Worm (Caenorhabditis elegans) whole organism, L4 larva: ENCODE measurements around the gene clec-51.

Experiments
- F10B5.3 ChIP-seq: sonication (generic microtip); optimal IDR thresholded peaks from 2 replicates; lab custom pipeline; 2016; ENCODE audit warnings: mild to moderate bottlenecking, missing genetic modification characterization, missing compliant biosample characterization
- F37D6.2 ChIP-seq: sonication (generic microtip); optimal IDR thresholded peaks from 2 replicates; lab custom pipeline; 2016; ENCODE audit warnings: mild to moderate bottlenecking, missing genetic modification characterization, missing compliant biosample characterization
- T20F7.1 ChIP-seq: fragments of 200-800 bp; sonication (Bioruptor generic); optimal IDR thresholded peaks from 2 replicates; lab custom pipeline; 2018; ENCODE audit warnings: mild to moderate bottlenecking, missing genetic modification characterization, missing compliant biosample characterization
- T26A8.4 ChIP-seq: fragments of 200-800 bp; sonication (Bioruptor generic); IDR thresholded peaks from 2 replicates; pipeline ENCODE4 v1.3.6; 2022; ENCODE audit warnings: missing genetic modification characterization, missing compliant biosample characterization
- ZK546.5 ChIP-seq, 2 experiments: sonication (generic microtip); optimal IDR thresholded peaks; 2 replicates each; lab custom pipeline; 2017; ENCODE audit warnings: missing biosample characterization in 2 of 2, missing genetic modification characterization in 2 of 2
- ceh-20 ChIP-seq: fragments of 200-800 bp; sonication (Bioruptor generic); IDR thresholded peaks from 2 replicates; pipeline ENCODE4 v1.3.6; 2022; ENCODE audit warnings: missing genetic modification reagents, missing genetic modification characterization, missing compliant biosample characterization
- ceh-28 ChIP-seq: fragments of 150-350 bp; optimal IDR thresholded peaks from 2 replicates; lab custom pipeline; 2014; ENCODE audit warnings: missing biosample characterization, missing genetic modification reagents, missing genetic modification characterization
- ceh-32 ChIP-seq: sonication (generic microtip); optimal IDR thresholded peaks from 2 replicates; lab custom pipeline; 2016; ENCODE audit warnings: mild to moderate bottlenecking, missing genetic modification characterization, missing compliant biosample characterization; ENCODE audit not compliant: poor library complexity
- ceh-82 ChIP-seq: sonication (generic microtip); optimal IDR thresholded peaks from 2 replicates; lab custom pipeline; 2017; ENCODE audit warnings: missing biosample characterization, missing genetic modification characterization
- ces-1 ChIP-seq: fragments of 150-350 bp; sonication (generic microtip); optimal IDR thresholded peaks from 4 replicates; lab custom pipeline; 2014; ENCODE audit warnings: missing biosample characterization, missing genetic modification reagents, missing genetic modification characterization
- daf-16 ChIP-seq, 3 experiments: sonication (generic microtip); optimal IDR thresholded peaks; 2 replicates each; lab custom pipeline; 2016 to 2017; ENCODE audit warnings: missing genetic modification characterization in 3 of 3, missing genetic modification reagents in 3 of 3, mild to moderate bottlenecking in 2 of 3, missing compliant biosample characterization in 2 of 3, missing biosample characterization in 1 of 3, moderate library complexity in 1 of 3
- daf-8 ChIP-seq: fragments of 200-800 bp; sonication (Bioruptor generic); IDR thresholded peaks from 2 replicates; pipeline ENCODE4 v1.3.6; 2022; ENCODE audit warnings: missing genetic modification characterization, missing compliant biosample characterization
- dmd-6 ChIP-seq: fragments of 200-800 bp; sonication (Bioruptor generic); IDR thresholded peaks from 2 replicates; pipeline ENCODE4 v1.3.6; 2022; ENCODE audit warnings: missing genetic modification reagents, missing genetic modification characterization, missing compliant biosample characterization
- dve-1 ChIP-seq: sonication (generic microtip); optimal IDR thresholded peaks from 2 replicates; lab custom pipeline; 2017; ENCODE audit warnings: antibody characterized with exemption, mild to moderate bottlenecking, missing genetic modification characterization, missing compliant biosample characterization; ENCODE audit not compliant: insufficient read depth
- egl-43 ChIP-seq: fragments of 200-800 bp; sonication (Bioruptor generic); IDR thresholded peaks from 2 replicates; pipeline ENCODE4 v1.3.6; 2022; ENCODE audit warnings: missing genetic modification reagents, missing genetic modification characterization, missing compliant biosample characterization
- gei-8 ChIP-seq: fragments of 200-800 bp; sonication (Bioruptor generic); optimal IDR thresholded peaks from 2 replicates; lab custom pipeline; 2018; ENCODE audit warnings: mild to moderate bottlenecking, missing genetic modification characterization, missing compliant biosample characterization
- hlh-11 ChIP-seq: fragments of 200-800 bp; sonication (Bioruptor generic); optimal IDR thresholded peaks from 2 replicates; lab custom pipeline; 2018; ENCODE audit warnings: mild to moderate bottlenecking, missing genetic modification characterization, missing compliant biosample characterization
- lim-7 ChIP-seq: fragments of 200-800 bp; sonication (Bioruptor generic); IDR thresholded peaks from 2 replicates; pipeline ENCODE4 v1.3.6; 2022; ENCODE audit warnings: missing genetic modification characterization, missing compliant biosample characterization
- lin-1 ChIP-seq: fragments of 200-800 bp; sonication (Bioruptor generic); IDR thresholded peaks from 2 replicates; pipeline ENCODE4 v1.3.6; 2022; ENCODE audit warnings: missing genetic modification reagents, missing genetic modification characterization, missing compliant biosample characterization
- lsy-2 ChIP-seq, 2 experiments: fragments of 150-350 bp in 1 of 2; sonication (generic microtip) in 1 of 2; optimal IDR thresholded peaks; 2 replicates each; lab custom pipeline; 2014 to 2017; ENCODE audit warnings: missing biosample characterization in 2 of 2, missing genetic modification characterization in 2 of 2
- madf-9 ChIP-seq: fragments of 200-800 bp; sonication (Bioruptor generic); conservative IDR thresholded peaks from 2 replicates; pipeline ENCODE4 v1.3.6; 2022; ENCODE audit warnings: missing genetic modification reagents, missing genetic modification characterization, missing compliant biosample characterization
- mep-1 ChIP-seq: fragments of 150-350 bp; sonication (generic microtip); optimal IDR thresholded peaks from 3 replicates; lab custom pipeline; 2014; ENCODE audit warnings: missing biosample characterization, missing genetic modification characterization
- mxl-2 ChIP-seq: fragments of 200-800 bp; sonication (Bioruptor generic); conservative IDR thresholded peaks from 2 replicates; pipeline ENCODE4 v1.3.6; 2022; ENCODE audit warnings: missing genetic modification reagents, missing genetic modification characterization, missing compliant biosample characterization
- nhr-11 ChIP-seq: fragments of 150-350 bp; optimal IDR thresholded peaks from 2 replicates; lab custom pipeline; 2014; ENCODE audit warnings: missing biosample characterization, missing genetic modification characterization
- nhr-28 ChIP-seq: fragments of 150-350 bp; optimal IDR thresholded peaks from 2 replicates; lab custom pipeline; 2014; ENCODE audit warnings: missing biosample characterization, missing genetic modification characterization
- nhr-6 ChIP-seq: fragments of 150-350 bp; optimal IDR thresholded peaks from 2 replicates; lab custom pipeline; 2014; ENCODE audit warnings: missing biosample characterization, missing genetic modification characterization
- php-3 ChIP-seq: fragments of 200-800 bp; sonication (Bioruptor generic); IDR thresholded peaks from 2 replicates; pipeline ENCODE4 v1.3.6; 2022; ENCODE audit warnings: missing genetic modification reagents, missing genetic modification characterization, missing compliant biosample characterization
- pqm-1 ChIP-seq: sonication (generic microtip); optimal IDR thresholded peaks from 2 replicates; lab custom pipeline; 2017; ENCODE audit warnings: missing biosample characterization, missing genetic modification characterization
- rbr-2 ChIP-seq: sonication (generic microtip); optimal IDR thresholded peaks from 2 replicates; lab custom pipeline; 2016; ENCODE audit warnings: missing genotype, missing genetic modification characterization, missing compliant biosample characterization
- sdz-12 ChIP-seq: fragments of 200-800 bp; sonication (Bioruptor generic); optimal IDR thresholded peaks from 2 replicates; lab custom pipeline; 2018; ENCODE audit warnings: mild to moderate bottlenecking, missing genetic modification characterization, missing compliant biosample characterization
- spr-1 ChIP-seq: sonication (generic microtip); optimal IDR thresholded peaks from 2 replicates; lab custom pipeline; 2016; ENCODE audit warnings: mild to moderate bottlenecking, missing genetic modification characterization, missing compliant biosample characterization
- tra-1 ChIP-seq: fragments of 200-800 bp; sonication (Bioruptor generic); IDR thresholded peaks from 2 replicates; pipeline ENCODE4 v1.3.6; 2022; ENCODE audit warnings: missing genetic modification reagents, missing genetic modification characterization, missing compliant biosample characterization
- unc-62 ChIP-seq, 3 experiments: fragments of 150-350 bp in 1 of 3; sonication (generic microtip); optimal IDR thresholded peaks in 2 of 3; peaks in 1 of 3; 1 replicate in 1 of 3; 2 replicates in 2 of 3; lab custom pipeline; 2014 to 2017; ENCODE audit warnings: missing biosample characterization in 3 of 3, missing genetic modification characterization in 3 of 3, missing genetic modification reagents in 3 of 3, missing genotype in 1 of 3
- vab-7 ChIP-seq: fragments of 200-800 bp; sonication (Bioruptor generic); IDR thresholded peaks from 2 replicates; pipeline ENCODE4 v1.3.6; 2022; ENCODE audit warnings: missing genetic modification reagents, missing genetic modification characterization, missing compliant biosample characterization
- zfp-2 ChIP-seq: sonication (generic microtip); optimal IDR thresholded peaks from 2 replicates; lab custom pipeline; 2016; ENCODE audit warnings: mild to moderate bottlenecking, missing genetic modification characterization, missing compliant biosample characterization
- ztf-11 ChIP-seq: fragments of 150-350 bp; optimal IDR thresholded peaks from 2 replicates; lab custom pipeline; 2014; ENCODE audit warnings: missing biosample characterization, missing genetic modification characterization

clec-51 gene

DNA sequence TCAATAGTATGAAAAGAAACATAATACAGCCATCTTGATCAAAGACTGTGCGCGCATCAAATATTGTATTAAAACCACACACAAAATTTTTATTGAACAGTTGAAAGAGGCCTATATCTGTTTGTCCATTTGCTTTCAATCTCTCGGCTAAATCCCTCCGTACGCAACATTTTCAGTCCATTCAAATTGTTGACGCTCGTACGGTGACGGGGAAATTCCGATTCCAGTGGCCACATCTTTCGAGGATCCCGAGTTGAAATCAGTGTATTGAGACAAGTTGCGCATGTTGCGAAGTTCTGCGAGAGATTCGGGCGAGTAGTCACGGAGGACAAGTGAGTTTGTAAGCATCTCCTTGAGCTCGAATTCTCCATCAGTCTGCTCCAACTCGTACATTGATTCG is 915 bp upstream of the clec-51 start:
- TF ChIP-seq unc-62 (GFP tag; optimal IDR thresholded peaks at IDR 0.05 in 1 of 2; lab: Kevin White, UChicago) (peak in 1 of 2 experiments; percentile 94), unc-62 (tag; optimal IDR thresholded peaks at IDR 0.05; lab: Kevin White, UChicago) (no peak), ces-1 (no peak)
- TF ChIP-seq, all 104 proteins: peak for 1

DNA sequence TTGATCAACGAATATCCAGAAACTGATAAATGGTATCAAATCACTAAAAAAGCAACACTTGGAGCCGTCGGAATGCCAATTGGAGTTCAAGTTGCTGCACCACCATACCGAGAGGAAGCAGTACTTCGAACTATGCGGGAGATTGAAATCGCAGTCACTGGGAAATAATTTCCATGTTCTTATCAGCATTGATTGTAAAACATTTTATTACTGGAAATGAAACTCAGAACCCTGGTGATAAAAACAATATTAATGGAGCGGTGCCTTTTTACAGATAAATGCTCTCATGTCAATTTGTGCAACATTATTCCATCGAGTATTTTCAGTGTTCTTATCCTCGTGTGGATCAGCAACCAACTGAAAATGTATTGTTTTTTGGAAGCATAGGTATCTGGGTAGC is 1.8 kb downstream of the clec-51 start:
- TF ChIP-seq php-3 (GFP tag; lab: Robert Waterston, UW): peak; percentile 92
- TF ChIP-seq egl-43 (GFP tag; lab: Robert Waterston, UW): no peak
- TF ChIP-seq pqm-1 (tag; lab: Kevin White, UChicago): peak; percentile 14
- TF ChIP-seq ceh-28 (tag; lab: Kevin White, UChicago): no peak
- TF ChIP-seq T20F7.1 (GFP tag; lab: Kevin White, UChicago): no peak
- TF ChIP-seq ceh-20 (GFP tag; lab: Robert Waterston, UW): no peak
- peak; percentile 27 for TF ChIP-seq nhr-28 (tag; lab: Kevin White, UChicago)
- TF ChIP-seq ztf-11 (tag; lab: Kevin White, UChicago): no peak
- TF ChIP-seq gei-8 (GFP tag; lab: Kevin White, UChicago): no peak
- TF ChIP-seq daf-8 (GFP tag; lab: Robert Waterston, UW): no peak
- TF ChIP-seq mep-1 (tag; lab: Kevin White, UChicago): no peak
- TF ChIP-seq F37D6.2: no peak
- TF ChIP-seq dmd-6 (GFP tag; lab: Robert Waterston, UW): peak; percentile 48
- TF ChIP-seq hlh-11 (tag; lab: Kevin White, UChicago): peak; percentile 22
- no peak for TF ChIP-seq T26A8.4
- TF ChIP-seq daf-16 (GFP tag; optimal IDR thresholded peaks at IDR 0.05; lab: Kevin White, UChicago): no peak
- peak; percentile 29 for TF ChIP-seq daf-16 (tag; optimal IDR thresholded peaks at IDR 0.05; lab: Kevin White, UChicago)
- no peak for TF ChIP-seq vab-7 (GFP tag; lab: Robert Waterston, UW)
- TF ChIP-seq tra-1 (GFP tag; lab: Robert Waterston, UW): no peak

DNA sequence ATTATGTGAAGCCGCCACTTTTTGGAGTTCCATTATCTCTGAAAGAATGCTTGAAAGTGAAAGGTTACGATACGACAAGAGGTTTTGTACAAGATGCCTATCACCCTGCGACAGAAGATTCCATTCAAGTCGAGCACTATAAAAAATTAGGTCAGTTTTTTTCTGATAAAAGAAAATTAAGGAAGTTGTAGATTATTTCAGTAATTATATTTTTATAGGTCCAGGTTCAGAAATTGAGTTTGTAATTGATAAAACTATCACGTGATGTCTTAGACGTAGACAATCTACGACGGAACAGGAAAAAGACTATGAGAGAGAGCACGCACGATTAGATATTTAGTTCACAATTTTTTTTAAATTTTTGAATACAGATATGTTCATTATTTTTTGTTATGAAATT is 3.6 kb downstream of the clec-51 start:
- TF ChIP-seq php-3 (GFP tag; lab: Robert Waterston, UW) (0 out of 2 replicates have a peak, but pooled peaks have one; percentile 32), spr-1 (tag; lab: Kevin White, UChicago) (no peak), dve-1 (peak; percentile 31), T26A8.4 (no peak), nhr-6 (no peak), ceh-20 (GFP tag; lab: Robert Waterston, UW) (no peak), rbr-2 (tag; lab: Kevin White, UChicago) (no peak), dmd-6 (GFP tag; lab: Robert Waterston, UW) (peak; percentile 23; the same call in 1 of the 2 replicates)

DNA sequence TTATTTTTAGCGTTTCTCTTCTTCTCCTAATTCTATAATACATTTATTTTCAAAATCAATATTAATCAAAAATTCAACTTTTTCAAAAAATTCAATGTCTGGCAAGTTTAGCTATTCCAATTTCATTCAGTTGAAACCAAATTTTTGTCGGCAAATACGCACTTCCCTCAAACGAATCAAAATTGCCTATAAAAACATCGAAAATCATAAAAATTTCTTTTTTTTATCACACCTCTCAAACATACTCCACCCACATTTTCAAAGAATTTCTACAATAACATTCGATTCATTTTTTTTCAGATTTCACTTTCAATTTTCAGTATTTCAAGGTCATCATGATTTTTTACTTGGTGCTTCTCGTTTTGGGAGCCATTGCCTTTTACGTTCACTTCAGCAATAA is 4.5 kb downstream of the clec-51 start, which contains the start of gene faah-1:
TSS of gene faah-1 (plus strand) at position 301 of the 400 bp plus-strand sequence.
- TF ChIP-seq ZK546.5 (tag; optimal IDR thresholded peaks at IDR 0.05; lab: Kevin White, UChicago): no peak
- no peak for TF ChIP-seq lsy-2 (tag; optimal IDR thresholded peaks at IDR 0.05; lab: Kevin White, UChicago)
- TF ChIP-seq ceh-32 (tag; lab: Kevin White, UChicago): no peak
- TF ChIP-seq zfp-2 (tag; lab: Kevin White, UChicago): no peak
- TF ChIP-seq mxl-2: no peak
- no peak for TF ChIP-seq lim-7 (GFP tag; lab: Robert Waterston, UW)
- TF ChIP-seq T20F7.1 (GFP tag; lab: Kevin White, UChicago): no peak
- TF ChIP-seq F10B5.3: no peak
- TF ChIP-seq madf-9 (GFP tag; lab: Robert Waterston, UW): no peak
- no peak for TF ChIP-seq lin-1
- no peak for TF ChIP-seq sdz-12
- no peak for TF ChIP-seq nhr-11 (tag; lab: Kevin White, UChicago)
- no peak for TF ChIP-seq ceh-82 (tag; lab: Kevin White, UChicago)
